Worm (Caenorhabditis elegans) whole organism, L3 larva: Measurements from ENCODE around the gene gst-39.
"Not testable (repeated sequence)": the region's sequence is repeated elsewhere in the genome, so short reads cannot be mapped to it uniquely, and the experiment has no call there.

Experiments used
- aly-2 ChIP-seq: fragments of 150-350 bp; optimal IDR thresholded peaks from 2 replicates; lab custom pipeline; 2014; ENCODE audit warnings: missing biosample characterization, missing genetic modification characterization
- ama-1 ChIP-seq: fragments of 150-350 bp; optimal IDR thresholded peaks from 2 replicates; lab custom pipeline; 2018
- ceh-28 ChIP-seq: fragments of 150-350 bp; optimal IDR thresholded peaks from 2 replicates; lab custom pipeline; 2014; ENCODE audit warnings: missing biosample characterization, missing genetic modification reagents, missing genetic modification characterization
- ceh-82 ChIP-seq: fragments of 150-350 bp; optimal IDR thresholded peaks from 2 replicates; lab custom pipeline; 2014; ENCODE audit warnings: missing biosample characterization, missing genetic modification characterization
- ceh-9 ChIP-seq: sonication (generic microtip); optimal IDR thresholded peaks from 2 replicates; lab custom pipeline; 2018; ENCODE audit warnings: missing biosample characterization, missing genetic modification characterization
- daf-12 ChIP-seq: fragments of 150-350 bp; optimal IDR thresholded peaks from 2 replicates; lab custom pipeline; 2014; ENCODE audit warnings: missing biosample characterization, missing genetic modification reagents, missing genetic modification characterization
- egl-5 ChIP-seq: fragments of 150-350 bp; optimal IDR thresholded peaks from 2 replicates; lab custom pipeline; 2017; ENCODE audit warnings: missing biosample characterization, missing genetic modification reagents, missing genetic modification characterization, inconsistent platforms
- elt-1 ChIP-seq: fragments of 150-350 bp; optimal IDR thresholded peaks from 2 replicates; lab custom pipeline; 2014; ENCODE audit warnings: missing biosample characterization, missing genetic modification characterization
- elt-2 ChIP-seq: sonication (generic microtip); optimal IDR thresholded peaks from 2 replicates; lab custom pipeline; 2016; ENCODE audit warnings: missing genetic modification reagents, mild to moderate bottlenecking, missing genetic modification characterization, missing compliant biosample characterization
- elt-3 ChIP-seq, 3 experiments: fragments of 150-350 bp in 1 of 3; sonication (generic microtip) in 2 of 3; optimal IDR thresholded peaks; 2 replicates in 2 of 3; 4 replicates in 1 of 3; lab custom pipeline; 2014 to 2017; ENCODE audit warnings: missing biosample characterization in 3 of 3, missing genetic modification characterization in 3 of 3
- eor-1 ChIP-seq, 2 experiments: fragments of 150-350 bp; optimal IDR thresholded peaks; 2 replicates each; lab custom pipeline; 2014 to 2018; ENCODE audit warnings: missing biosample characterization in 2 of 2, missing genetic modification characterization in 2 of 2
- fkh-10 ChIP-seq: sonication (generic microtip); optimal IDR thresholded peaks from 2 replicates; lab custom pipeline; 2017; ENCODE audit warnings: missing biosample characterization, missing genetic modification reagents, missing genetic modification characterization
- fos-1 ChIP-seq: fragments of 150-350 bp; optimal IDR thresholded peaks from 2 replicates; lab custom pipeline; 2014; ENCODE audit warnings: missing biosample characterization, missing genetic modification characterization
- hmg-11 ChIP-seq: sonication (generic microtip); optimal IDR thresholded peaks from 2 replicates; lab custom pipeline; 2016; ENCODE audit warnings: missing genetic modification characterization, missing compliant biosample characterization
- lin-15B ChIP-seq: fragments of 150-350 bp; optimal IDR thresholded peaks from 2 replicates; lab custom pipeline; 2014; ENCODE audit warnings: missing biosample characterization, missing genetic modification characterization
- lin-39 ChIP-seq: fragments of 150-350 bp; optimal IDR thresholded peaks from 2 replicates; lab custom pipeline; 2018; ENCODE audit warnings: missing biosample characterization, missing genetic modification reagents, missing genetic modification characterization
- mdl-1 ChIP-seq: fragments of 150-350 bp; optimal IDR thresholded peaks from 2 replicates; lab custom pipeline; 2014; ENCODE audit warnings: missing biosample characterization, missing genetic modification characterization
- mml-1 ChIP-seq: fragments of 150-350 bp; sonication (generic microtip); optimal IDR thresholded peaks from 3 replicates; lab custom pipeline; 2014; ENCODE audit warnings: missing biosample characterization, missing genetic modification characterization
- nfya-1 ChIP-seq: sonication (generic microtip); optimal IDR thresholded peaks from 2 replicates; lab custom pipeline; 2017; ENCODE audit warnings: missing genetic modification characterization, mild to moderate bottlenecking, missing compliant biosample characterization, antibody characterized with exemption, moderate library complexity; ENCODE audit not compliant: insufficient read depth
- nhr-237 ChIP-seq: fragments of 150-350 bp; optimal IDR thresholded peaks from 2 replicates; lab custom pipeline; 2014; ENCODE audit warnings: missing biosample characterization, missing genetic modification characterization
- nhr-28 ChIP-seq: fragments of 150-350 bp; optimal IDR thresholded peaks from 2 replicates; lab custom pipeline; 2014; ENCODE audit warnings: missing biosample characterization, missing genetic modification characterization
- nhr-43 ChIP-seq: sonication (generic microtip); optimal IDR thresholded peaks from 2 replicates; lab custom pipeline; 2016; ENCODE audit warnings: mild to moderate bottlenecking, missing genetic modification characterization, missing compliant biosample characterization; ENCODE audit not compliant: poor library complexity, severe bottlenecking
- nhr-67 ChIP-seq: fragments of 150-350 bp; optimal IDR thresholded peaks from 2 replicates; lab custom pipeline; 2014; ENCODE audit warnings: missing biosample characterization, missing genetic modification characterization
- nhr-77 ChIP-seq: fragments of 150-350 bp; optimal IDR thresholded peaks from 2 replicates; lab custom pipeline; 2014; ENCODE audit warnings: missing biosample characterization, missing genetic modification characterization
- pqm-1 ChIP-seq: fragments of 150-350 bp; optimal IDR thresholded peaks from 2 replicates; lab custom pipeline; 2017; ENCODE audit warnings: missing biosample characterization, missing genetic modification characterization, inconsistent platforms
- snpc-4 ChIP-seq: fragments of 150-350 bp; optimal IDR thresholded peaks from 2 replicates; lab custom pipeline; 2014; ENCODE audit warnings: missing biosample characterization, missing genetic modification characterization
- tbx-2 ChIP-seq: sonication (generic microtip); optimal IDR thresholded peaks from 2 replicates; lab custom pipeline; 2016; ENCODE audit warnings: mild to moderate bottlenecking, missing genetic modification characterization, missing compliant biosample characterization
- unc-39 ChIP-seq: sonication (generic microtip); optimal IDR thresholded peaks from 4 replicates; lab custom pipeline; 2017; ENCODE audit warnings: missing biosample characterization, missing genetic modification characterization
- unc-62 ChIP-seq: fragments of 150-350 bp; sonication (generic microtip); optimal IDR thresholded peaks from 4 replicates; lab custom pipeline; 2014; ENCODE audit warnings: missing biosample characterization, missing genetic modification reagents, missing genetic modification characterization
- zag-1 ChIP-seq: fragments of 150-350 bp; optimal IDR thresholded peaks from 2 replicates; lab custom pipeline; 2014; ENCODE audit warnings: missing biosample characterization, missing genetic modification characterization
- ztf-4 ChIP-seq: fragments of 150-350 bp; optimal IDR thresholded peaks from 2 replicates; lab custom pipeline; 2014; ENCODE audit warnings: missing biosample characterization, missing genetic modification characterization

The gst-39 gene

DNA sequence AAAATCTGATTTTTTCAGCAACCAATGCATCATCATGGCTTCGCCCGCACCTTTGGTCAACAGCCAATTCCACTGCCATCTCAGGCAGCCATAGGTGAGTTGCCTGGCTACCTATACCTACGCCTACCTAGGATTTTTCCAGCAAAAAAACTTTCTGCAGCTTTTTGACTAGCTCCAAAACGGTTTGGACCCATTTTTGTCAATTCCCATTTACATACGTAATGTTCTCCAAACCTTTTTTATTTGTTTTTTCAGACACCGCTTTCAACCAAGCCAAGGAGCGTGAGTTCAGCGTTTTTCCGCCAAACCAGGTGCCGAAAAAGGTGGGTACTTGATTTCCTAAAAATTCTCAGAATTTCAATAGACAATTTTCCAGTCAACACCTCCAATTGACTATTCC is 28.0 kb downstream of the gst-39 start:
- TF ChIP-seq elt-3 (tag; optimal IDR thresholded peaks at IDR 0.05; lab: Kevin White, UChicago) (no peak), mml-1 (tag; lab: Kevin White, UChicago) (no peak), unc-39 (no peak), lin-39 (tag; lab: Kevin White, UChicago) (no peak), aly-2 (tag; lab: Kevin White, UChicago) (no peak), hmg-11 (tag; lab: Kevin White, UChicago) (no peak), ceh-82 (tag; lab: Kevin White, UChicago) (no peak), unc-62 (GFP tag; lab: Kevin White, UChicago) (no peak), elt-1 (tag; lab: Kevin White, UChicago) (no peak), mdl-1 (no peak), ztf-4 (no peak), ama-1 (lab: Kevin White, UChicago) (no peak), daf-12 (no peak), nhr-77 (tag; lab: Kevin White, UChicago) (no peak), elt-2 (tag; lab: Kevin White, UChicago) (no peak), egl-5 (no peak)

DNA sequence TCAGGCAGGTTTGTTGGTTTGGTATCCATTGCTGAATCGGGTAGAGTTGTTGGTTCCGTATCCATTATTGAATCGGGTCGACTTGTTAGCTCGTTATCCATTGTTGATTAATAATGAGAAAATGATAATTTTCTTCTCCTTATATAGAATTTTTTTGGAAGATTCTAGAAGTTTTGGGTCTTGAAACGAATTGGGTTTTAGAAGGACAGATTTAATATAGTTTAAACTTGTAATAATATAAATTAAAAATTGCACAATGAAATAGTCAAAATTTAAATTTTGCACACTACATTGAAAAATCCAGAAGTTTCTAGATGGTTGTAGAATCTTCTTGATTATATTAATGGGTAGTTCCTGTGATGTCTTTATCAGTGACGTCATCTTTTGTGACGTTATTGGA is 30.8 kb downstream of the gst-39 start, which contains the start of gene Y53F4B.26:
Y53F4B.26 (minus strand) TSS at position 101 of the 400 bp plus-strand sequence.
- not testable (repeated sequence) for TF ChIP-seq pqm-1 (tag; lab: Kevin White, UChicago); mdl-1; nfya-1 (tag; lab: Kevin White, UChicago)

DNA sequence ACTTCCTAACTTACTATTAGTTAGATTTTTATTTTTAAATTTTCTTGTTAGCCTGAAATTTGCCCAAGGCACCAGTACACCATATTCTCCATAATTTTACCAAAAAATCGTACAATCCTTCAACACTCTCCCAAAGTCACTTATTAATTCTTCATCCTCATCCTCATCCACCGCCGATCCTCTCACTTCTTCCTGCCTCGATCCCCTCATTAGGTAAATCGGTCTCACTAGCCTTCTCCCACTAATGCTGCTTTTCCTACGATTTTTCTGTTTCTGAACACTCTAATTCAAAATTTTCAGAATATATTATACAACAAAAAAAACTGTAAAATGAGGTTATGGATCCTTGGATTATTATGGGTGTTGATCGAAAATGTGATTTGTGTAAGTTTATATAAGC is 35.8 kb downstream of the gst-39 start, which contains the start of gene Y53F4B.25:
Y53F4B.25 (plus strand) TSS at position 301 of the 400 bp plus-strand sequence.
- TF ChIP-seq aly-2 (tag; lab: Kevin White, UChicago) (no peak), daf-12 (no peak), ama-1 (lab: Kevin White, UChicago) (no peak), lin-15B (no peak), fkh-10 (no peak), hmg-11 (tag; lab: Kevin White, UChicago) (no peak), tbx-2 (tag; lab: Kevin White, UChicago) (no peak), lin-39 (tag; lab: Kevin White, UChicago) (no peak), elt-2 (tag; lab: Kevin White, UChicago) (no peak), eor-1 (tag; optimal IDR thresholded peaks at IDR 0.05; lab: Kevin White, UChicago) (no peak), mml-1 (tag; lab: Kevin White, UChicago) (no peak), nhr-28 (no peak), nhr-237 (tag; lab: Kevin White, UChicago) (no peak)

DNA sequence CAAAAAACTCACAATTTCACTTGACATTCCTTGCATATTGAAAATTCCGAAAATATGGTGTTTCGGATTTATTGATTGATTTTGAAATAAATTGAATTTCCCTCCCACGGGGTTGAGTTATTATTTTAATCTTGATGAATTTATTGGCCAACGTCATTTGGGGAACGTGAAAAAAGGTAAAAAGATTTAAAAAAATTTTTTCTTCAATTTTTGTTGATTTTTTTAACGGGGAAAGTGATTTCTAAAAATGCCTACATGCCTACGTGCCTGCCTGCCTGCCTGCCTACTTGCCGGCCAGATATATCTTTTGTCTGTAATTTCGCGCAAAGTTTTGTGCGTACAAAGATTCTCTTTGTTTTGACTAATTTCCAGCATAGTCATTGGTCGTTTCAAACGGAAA is 37.4 kb downstream of the gst-39 start, which contains the start of gene Y53F4B.24:
Y53F4B.24 (minus strand) TSS at position 101 of the 400 bp plus-strand sequence.
- TF ChIP-seq lin-39 (tag; lab: Kevin White, UChicago) (no peak), snpc-4 (tag; lab: Kevin White, UChicago) (no peak), nhr-67 (tag; lab: Kevin White, UChicago) (no peak), aly-2 (tag; lab: Kevin White, UChicago) (no peak), elt-2 (tag; lab: Kevin White, UChicago) (no peak)

DNA sequence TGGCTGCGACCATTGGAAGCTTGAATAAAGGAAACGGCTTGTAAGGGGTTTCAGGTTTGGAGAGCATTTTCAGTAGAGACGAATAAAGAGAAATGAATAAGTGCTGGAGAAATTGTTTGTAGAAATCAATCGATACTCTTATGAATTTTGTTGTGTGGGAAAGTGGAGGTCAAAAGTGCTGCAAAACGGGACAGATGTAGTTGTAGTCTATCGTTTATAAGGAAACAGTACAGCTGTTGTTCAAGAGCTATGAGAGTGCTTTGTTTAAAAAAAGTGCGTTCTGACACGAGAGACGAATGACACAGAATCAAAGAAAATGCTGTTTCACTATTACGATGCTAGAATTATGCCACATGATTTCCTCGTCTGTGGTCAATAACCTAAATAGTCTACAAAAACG is 41.2 kb downstream of the gst-39 start, which contains the start of gene Y53F4B.62:
Y53F4B.62 (minus strand) TSS at position 101 of the 400 bp plus-strand sequence.
- TF ChIP-seq nhr-237 (tag; lab: Kevin White, UChicago) (no peak), eor-1 (tag; optimal IDR thresholded peaks at IDR 0.05; lab: Kevin White, UChicago) (no peak), ceh-9 (no peak), fos-1 (tag; lab: Kevin White, UChicago) (no peak), elt-3 (tag; optimal IDR thresholded peaks at IDR 0.05; lab: Kevin White, UChicago) (no peak), zag-1 (tag; lab: Kevin White, UChicago) (no peak), ceh-82 (tag; lab: Kevin White, UChicago) (no peak)

DNA sequence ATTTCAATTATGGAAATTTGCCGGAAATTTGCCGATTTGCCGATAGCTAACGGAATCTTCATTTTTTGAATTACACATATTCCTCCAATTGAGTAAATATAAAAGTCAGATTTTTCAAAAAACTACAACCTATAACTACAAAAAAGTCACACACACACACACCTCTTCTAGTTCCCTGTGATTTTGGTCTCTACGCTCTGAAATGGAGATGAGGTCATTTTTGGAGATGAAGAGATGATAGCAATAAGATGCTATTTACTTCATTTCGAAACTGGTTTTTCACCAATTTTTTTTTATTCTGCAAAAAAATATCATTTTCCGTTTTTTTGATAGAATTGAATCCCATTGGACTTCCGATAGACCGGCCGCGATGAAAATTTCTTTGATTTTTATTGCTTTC is 47.5 kb downstream of the gst-39 start, which contains the start of gene Y53F4B.23:
Y53F4B.23 (plus strand) TSS at position 312 of the 400 bp plus-strand sequence.
- TF ChIP-seq ceh-9: no peak
- no peak for TF ChIP-seq ceh-28 (tag; lab: Kevin White, UChicago)
- no peak for TF ChIP-seq elt-1 (tag; lab: Kevin White, UChicago)
- TF ChIP-seq daf-12: no peak
- no peak for TF ChIP-seq nhr-43 (tag; lab: Kevin White, UChicago)
- TF ChIP-seq nhr-237 (tag; lab: Kevin White, UChicago): no peak
- no peak for TF ChIP-seq elt-3 (tag; optimal IDR thresholded peaks at IDR 0.05; lab: Kevin White, UChicago)
- TF ChIP-seq lin-15B: no peak
- no peak for TF ChIP-seq pqm-1 (tag; lab: Kevin White, UChicago)
